Fruit fly (Drosophila melanogaster) whole organism, embryonic: ENCODE results near the gene MED22.
A peak's percentile ranks its signal among the peaks of the same experiment; 100 is the strongest.

Experiments used
- Blimp-1 ChIP-seq: fragments of 200-800 bp; sonication (Bioruptor generic); optimal IDR thresholded peaks from 3 replicates; lab custom pipeline; 2018; ENCODE audit warnings: missing biosample characterization, missing genetic modification characterization, mild to moderate bottlenecking, moderate library complexity, missing genetic modification reagents
- CG11560 ChIP-seq: fragments of 200-800 bp; sonication (Bioruptor generic); IDR thresholded peaks from 3 replicates; pipeline ENCODE4 v1.3.6; 2022; ENCODE audit warnings: missing biosample characterization, missing genetic modification characterization
- CG11723 ChIP-seq: fragments of 200-800 bp; sonication (Bioruptor generic); optimal IDR thresholded peaks from 2 replicates; lab custom pipeline; 2017; ENCODE audit warnings: missing biosample characterization, mild to moderate bottlenecking, missing genetic modification characterization
- CG12155 ChIP-seq: fragments of 200-800 bp; sonication (Bioruptor generic); optimal IDR thresholded peaks from 3 replicates; lab custom pipeline; 2016; ENCODE audit warnings: missing biosample characterization, missing genetic modification characterization
- CG15601 ChIP-seq: fragments of 200-800 bp; sonication (Bioruptor generic); optimal IDR thresholded peaks from 3 replicates; lab custom pipeline; 2019; ENCODE audit warnings: missing biosample characterization, mild to moderate bottlenecking, missing genetic modification characterization, moderate library complexity
- CG1647 ChIP-seq: fragments of 200-800 bp; sonication (Bioruptor generic); optimal IDR thresholded peaks from 3 replicates; lab custom pipeline; 2016; ENCODE audit warnings: missing biosample characterization, missing genetic modification characterization
- CG16779 ChIP-seq: fragments of 200-800 bp; sonication (Bioruptor generic); IDR thresholded peaks from 2 replicates; pipeline ENCODE4 v1.3.6; 2022; ENCODE audit warnings: missing biosample characterization, missing genetic modification characterization
- CG16863 ChIP-seq: fragments of 200-800 bp; sonication (Bioruptor generic); optimal IDR thresholded peaks from 3 replicates; lab custom pipeline; 2016; ENCODE audit warnings: missing biosample characterization, missing genetic modification characterization
- CG17359 ChIP-seq: fragments of 200-800 bp; sonication (Bioruptor generic); optimal IDR thresholded peaks from 3 replicates; lab custom pipeline; 2018; ENCODE audit warnings: missing biosample characterization, mild to moderate bottlenecking, missing genetic modification characterization, moderate library complexity
- CG18262 ChIP-seq: fragments of 200-800 bp; optimal IDR thresholded peaks from 3 replicates; lab custom pipeline; 2019; ENCODE audit warnings: missing biosample characterization, mild to moderate bottlenecking, missing genetic modification characterization, moderate library complexity
- CG1832 ChIP-seq: fragments of 200-800 bp; sonication (Bioruptor generic); optimal IDR thresholded peaks from 2 replicates; lab custom pipeline; 2017; ENCODE audit warnings: missing biosample characterization, mild to moderate bottlenecking, missing genetic modification characterization, inconsistent platforms
- CG30020 ChIP-seq: fragments of 200-800 bp; optimal IDR thresholded peaks from 2 replicates; lab custom pipeline; 2019; ENCODE audit warnings: missing biosample characterization, mild to moderate bottlenecking, missing genetic modification characterization, moderate library complexity
- CG3838 ChIP-seq: fragments of 200-800 bp; sonication (Bioruptor generic); optimal IDR thresholded peaks from 3 replicates; lab custom pipeline; 2016; ENCODE audit warnings: missing biosample characterization, missing genetic modification characterization
- CG4617 ChIP-seq: fragments of 200-800 bp; sonication (Bioruptor generic); optimal IDR thresholded peaks from 3 replicates; lab custom pipeline; 2016; ENCODE audit warnings: missing biosample characterization, missing genetic modification characterization, borderline replicate concordance
- CG4730 ChIP-seq: fragments of 200-800 bp; sonication (Bioruptor generic); IDR thresholded peaks from 2 replicates; pipeline ENCODE4 v1.3.6; 2022; ENCODE audit warnings: missing biosample characterization, missing genetic modification characterization
- CG6765 ChIP-seq: fragments of 200-800 bp; sonication (Bioruptor generic); optimal IDR thresholded peaks from 3 replicates; lab custom pipeline; 2017; ENCODE audit warnings: missing biosample characterization, mild to moderate bottlenecking, missing genetic modification characterization
- CG7987 ChIP-seq: fragments of 200-800 bp; sonication (Bioruptor generic); optimal IDR thresholded peaks from 2 replicates; lab custom pipeline; 2018; ENCODE audit warnings: missing biosample characterization, mild to moderate bottlenecking, missing genetic modification characterization, moderate library complexity
- CG8944 ChIP-seq: fragments of 200-800 bp; sonication (Bioruptor generic); optimal IDR thresholded peaks from 3 replicates; lab custom pipeline; 2016; ENCODE audit warnings: missing biosample characterization, missing genetic modification characterization
- CG9797 ChIP-seq: fragments of 200-800 bp; sonication (Bioruptor generic); optimal IDR thresholded peaks from 3 replicates; lab custom pipeline; 2018; ENCODE audit warnings: missing biosample characterization, mild to moderate bottlenecking, missing genetic modification characterization
- CG9817 ChIP-seq: fragments of 200-800 bp; sonication (Bioruptor generic); optimal IDR thresholded peaks from 2 replicates; lab custom pipeline; 2018; ENCODE audit warnings: missing biosample characterization, mild to moderate bottlenecking, missing genetic modification characterization, moderate library complexity
- Dad ChIP-seq: fragments of 200-800 bp; sonication (Bioruptor generic); optimal IDR thresholded peaks from 3 replicates; lab custom pipeline; 2016; ENCODE audit warnings: missing biosample characterization, missing genetic modification characterization
- Deaf1 ChIP-seq: fragments of 200-800 bp; optimal IDR thresholded peaks from 3 replicates; lab custom pipeline; 2019; ENCODE audit warnings: missing biosample characterization, mild to moderate bottlenecking, missing genetic modification characterization, moderate library complexity
- Dp ChIP-seq: fragments of 200-800 bp; sonication (Bioruptor generic); optimal IDR thresholded peaks from 2 replicates; lab custom pipeline; 2018; ENCODE audit warnings: missing biosample characterization, mild to moderate bottlenecking, missing genetic modification characterization, moderate library complexity
- ERR ChIP-seq: fragments of 200-800 bp; sonication (Bioruptor generic); optimal IDR thresholded peaks from 2 replicates; lab custom pipeline; 2016; ENCODE audit warnings: missing biosample characterization, missing genetic modification characterization
- Hr39 ChIP-seq: fragments of >200 bp; optimal IDR thresholded peaks from 2 replicates; lab custom pipeline; 2017
- Meics ChIP-seq: fragments of 200-800 bp; sonication (Bioruptor generic); optimal IDR thresholded peaks from 2 replicates; lab custom pipeline; 2017; ENCODE audit warnings: missing biosample characterization, mild to moderate bottlenecking, missing genetic modification characterization
- Myb ChIP-seq: fragments of 200-800 bp; sonication (Bioruptor generic); optimal IDR thresholded peaks from 2 replicates; lab custom pipeline; 2016; ENCODE audit warnings: missing biosample characterization, missing genetic modification characterization
- Sox102F ChIP-seq: fragments of 200-800 bp; sonication (Bioruptor generic); optimal IDR thresholded peaks from 2 replicates; lab custom pipeline; 2018; ENCODE audit warnings: missing biosample characterization, mild to moderate bottlenecking, missing genetic modification characterization, moderate library complexity
- ase ChIP-seq: fragments of 200-800 bp; sonication (Bioruptor generic); IDR thresholded peaks from 3 replicates; pipeline ENCODE4 v1.3.6; 2022; ENCODE audit warnings: missing biosample characterization, missing genetic modification characterization
- bbx ChIP-seq: fragments of 200-800 bp; sonication (Bioruptor generic); IDR thresholded peaks from 2 replicates; pipeline ENCODE4 v1.3.6; 2022; ENCODE audit warnings: missing biosample characterization, missing genetic modification characterization; ENCODE audit not compliant: partially characterized antibody
- btn ChIP-seq: fragments of 200-800 bp; sonication (Bioruptor generic); optimal IDR thresholded peaks from 2 replicates; lab custom pipeline; 2016; ENCODE audit warnings: missing biosample characterization, missing genetic modification characterization
- crc ChIP-seq: fragments of 200-800 bp; sonication (Bioruptor generic); optimal IDR thresholded peaks from 2 replicates; lab custom pipeline; 2016; ENCODE audit warnings: missing biosample characterization, missing genetic modification characterization
- crol ChIP-seq: fragments of 200-800 bp; sonication (Bioruptor generic); IDR thresholded peaks from 2 replicates; pipeline ENCODE4 v1.3.6; 2022; ENCODE audit warnings: missing biosample characterization, missing genetic modification characterization
- crp ChIP-seq, 2 experiments: fragments of 200-800 bp; sonication (Bioruptor generic); optimal IDR thresholded peaks; 2 replicates in 1 of 2; 3 replicates in 1 of 2; lab custom pipeline; 2017; ENCODE audit warnings: missing biosample characterization in 2 of 2, missing genetic modification characterization in 2 of 2, mild to moderate bottlenecking in 1 of 2, moderate library complexity in 1 of 2
- ems ChIP-seq: fragments of 200-800 bp; sonication (Bioruptor generic); optimal IDR thresholded peaks from 3 replicates; lab custom pipeline; 2016; ENCODE audit warnings: missing biosample characterization, missing genetic modification characterization
- gcm2 ChIP-seq: fragments of 200-800 bp; sonication (Bioruptor generic); optimal IDR thresholded peaks from 2 replicates; lab custom pipeline; 2016; ENCODE audit warnings: missing biosample characterization, missing genetic modification characterization
- gro ChIP-seq: fragments of 200-800 bp; sonication (Bioruptor generic); optimal IDR thresholded peaks from 2 replicates; lab custom pipeline; 2016; ENCODE audit warnings: missing biosample characterization, missing genetic modification characterization
- gt ChIP-seq: fragments of 200-800 bp; sonication (Bioruptor generic); IDR thresholded peaks from 2 replicates; pipeline ENCODE4 v1.3.6; 2022; ENCODE audit warnings: missing biosample characterization, missing genetic modification characterization
- ind ChIP-seq: fragments of 200-800 bp; sonication (Bioruptor generic); optimal IDR thresholded peaks from 3 replicates; lab custom pipeline; 2016; ENCODE audit warnings: missing biosample characterization, missing genetic modification characterization
- kni ChIP-seq: fragments of 200-800 bp; sonication (Bioruptor generic); optimal IDR thresholded peaks from 3 replicates; lab custom pipeline; 2017; ENCODE audit warnings: mild to moderate bottlenecking, missing biosample characterization, missing genetic modification reagents, missing genetic modification characterization
- nom ChIP-seq: fragments of 200-800 bp; sonication (Bioruptor generic); optimal IDR thresholded peaks from 2 replicates; lab custom pipeline; 2017; ENCODE audit warnings: missing biosample characterization, missing genetic modification characterization, mild to moderate bottlenecking, moderate library complexity, missing genetic modification reagents
- pfk ChIP-seq: fragments of 200-800 bp; sonication (Bioruptor generic); optimal IDR thresholded peaks from 2 replicates; lab custom pipeline; 2018; ENCODE audit warnings: missing biosample characterization, mild to moderate bottlenecking, missing genetic modification characterization, moderate library complexity
- repo ChIP-seq: fragments of 200-800 bp; sonication (Bioruptor generic); optimal IDR thresholded peaks from 2 replicates; lab custom pipeline; 2016; ENCODE audit warnings: missing biosample characterization, missing genetic modification characterization
- run ChIP-seq: fragments of 200-800 bp; sonication (Bioruptor generic); optimal IDR thresholded peaks from 3 replicates; lab custom pipeline; 2018; ENCODE audit warnings: missing biosample characterization, mild to moderate bottlenecking, missing genetic modification characterization
- sd ChIP-seq: fragments of 200-800 bp; sonication (Bioruptor generic); optimal IDR thresholded peaks from 3 replicates; lab custom pipeline; 2018; ENCODE audit warnings: missing biosample characterization, mild to moderate bottlenecking, missing genetic modification characterization, moderate library complexity
- sr ChIP-seq: fragments of 200-800 bp; sonication (Bioruptor generic); IDR thresholded peaks from 3 replicates; pipeline ENCODE4 v1.3.6; 2022; ENCODE audit warnings: missing biosample characterization, missing genetic modification characterization
- tap ChIP-seq: fragments of 200-800 bp; optimal IDR thresholded peaks from 3 replicates; lab custom pipeline; 2019; ENCODE audit warnings: missing biosample characterization, mild to moderate bottlenecking, missing genetic modification characterization, moderate library complexity
- trh ChIP-seq: fragments of 200-800 bp; sonication (Bioruptor generic); optimal IDR thresholded peaks from 2 replicates; lab custom pipeline; 2016; ENCODE audit warnings: missing biosample characterization, missing genetic modification characterization
- ttk ChIP-seq: fragments of 200-800 bp; sonication (Bioruptor generic); IDR thresholded peaks from 2 replicates; pipeline ENCODE4 v2.1.2; 2022; ENCODE audit warnings: missing biosample characterization, missing genetic modification characterization
- wor ChIP-seq: fragments of 200-800 bp; sonication (Bioruptor generic); IDR thresholded peaks from 2 replicates; pipeline ENCODE4 v1.3.6; 2022; ENCODE audit warnings: missing biosample characterization, missing genetic modification characterization
- z ChIP-seq: fragments of 200-800 bp; sonication (Bioruptor generic); IDR thresholded peaks from 3 replicates; pipeline ENCODE4 v1.3.6; 2022; ENCODE audit warnings: missing biosample characterization, missing genetic modification characterization

The MED22 gene

DNA sequence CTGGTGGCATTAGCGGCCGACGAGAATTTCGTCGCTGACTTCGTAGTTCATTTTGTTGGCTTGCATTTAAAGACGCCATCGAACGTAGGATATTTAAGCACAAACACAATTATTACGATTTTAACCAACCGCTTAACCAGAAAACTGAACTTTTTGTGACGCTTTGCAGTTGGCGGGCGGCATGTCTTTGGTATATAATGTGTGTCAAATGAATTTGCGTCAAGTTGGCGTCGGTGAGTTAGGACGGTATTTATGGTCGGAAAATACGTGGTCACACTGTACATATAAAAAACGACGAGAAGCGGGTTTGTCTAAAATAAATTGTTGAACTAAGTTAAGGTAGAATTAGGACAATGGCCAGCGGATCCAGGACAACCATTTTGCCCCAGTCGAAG lies at the start of gene MED22, which contains the start of gene CG43867 (continued):
- no peak for TF ChIP-seq CG30020 (tag; lab: Kevin White, UChicago)
- TF ChIP-seq CG9797, result peak; percentile 62
- no peak for TF ChIP-seq Meics (GFP tag; lab: Kevin White, UChicago)
- TF ChIP-seq Deaf1 (tag; lab: Kevin White, UChicago), result no peak
- no peak for TF ChIP-seq crol (GFP tag; lab: Robert Waterston, UW)
- no peak for TF ChIP-seq gro (GFP tag; lab: Kevin White, UChicago)
- TF ChIP-seq CG11723 (GFP tag; lab: Kevin White, UChicago), result no peak
- no peak for TF ChIP-seq Blimp-1 (GFP tag; lab: Kevin White, UChicago)
- peak; percentile 82 for TF ChIP-seq Myb (GFP tag; lab: Kevin White, UChicago)
- TF ChIP-seq CG15601 (tag; lab: Kevin White, UChicago), result no peak
- no peak for TF ChIP-seq ems (GFP tag; lab: Kevin White, UChicago)
- TF ChIP-seq Hr39 (lab: Kevin White, UChicago), result no peak
- no peak for TF ChIP-seq CG16863 (GFP tag; lab: Kevin White, UChicago)
- no peak for TF ChIP-seq CG1647 (GFP tag; lab: Kevin White, UChicago)
- TF ChIP-seq CG4617, result no peak
- no peak for TF ChIP-seq ase (GFP tag; lab: Robert Waterston, UW)
- no peak for TF ChIP-seq Dad (GFP tag; lab: Kevin White, UChicago)
- TF ChIP-seq run, result no peak
- no peak for TF ChIP-seq pfk (GFP tag; lab: Kevin White, UChicago)
- TF ChIP-seq CG18262 (tag; lab: Kevin White, UChicago), result no peak
- no peak for TF ChIP-seq ttk (GFP tag; lab: Robert Waterston, UW)
- TF ChIP-seq crc (GFP tag; lab: Kevin White, UChicago), result no peak
- TF ChIP-seq Dp (GFP tag; lab: Kevin White, UChicago), result peak; percentile 59
- no peak for TF ChIP-seq trh (GFP tag; lab: Kevin White, UChicago)
- no peak for TF ChIP-seq gcm2 (GFP tag; lab: Kevin White, UChicago)
- no peak for TF ChIP-seq btn (GFP tag; lab: Kevin White, UChicago)
- TF ChIP-seq CG6765 (GFP tag; lab: Kevin White, UChicago), result no peak

DNA sequence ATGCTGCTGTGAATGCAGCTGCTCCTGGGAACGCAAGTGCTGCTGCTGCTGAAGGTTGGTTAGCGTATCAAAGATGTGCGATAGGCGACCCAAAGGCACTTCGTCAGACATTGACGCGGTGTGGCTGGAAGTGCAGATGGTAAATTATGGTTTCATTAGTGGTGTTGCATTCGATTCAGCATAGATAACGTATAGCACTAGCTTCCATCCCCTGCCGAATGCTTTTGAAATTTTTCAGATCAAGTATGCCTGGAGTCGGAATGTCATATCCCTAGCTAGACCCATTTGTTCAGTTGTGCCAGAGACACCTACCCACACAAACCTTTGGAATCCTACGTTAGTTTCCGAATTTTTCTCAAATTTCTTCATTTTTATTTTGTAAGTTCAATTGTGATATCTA lies 33.8 kb upstream of the MED22 start, which contains the start of gene CG11663:
CG11663 (plus strand) TSS at position 301 of the 400 bp plus-strand sequence.
- TF ChIP-seq CG7987, result no peak
- no peak for TF ChIP-seq crp (GFP tag; optimal IDR thresholded peaks at IDR 0.05; lab: Kevin White, UChicago)
- TF ChIP-seq CG1832 (GFP tag; lab: Kevin White, UChicago), result no peak
- TF ChIP-seq CG9817 (tag; lab: Kevin White, UChicago), result no peak
- TF ChIP-seq CG16779 (GFP tag; lab: Robert Waterston, UW), result no peak
- no peak for TF ChIP-seq CG8944 (GFP tag; lab: Kevin White, UChicago)
- TF ChIP-seq wor (GFP tag; lab: Robert Waterston, UW), result no peak
- no peak for TF ChIP-seq bbx (GFP tag; lab: Robert Waterston, UW)
- TF ChIP-seq gt (GFP tag; lab: Robert Waterston, UW), result no peak
- no peak for TF ChIP-seq CG4730 (GFP tag; lab: Robert Waterston, UW)
- no peak for TF ChIP-seq tap

- peak; percentile 2 for TF ChIP-seq sd (tag; lab: Kevin White, UChicago)
- no peak for TF ChIP-seq CG17359
- peak; percentile 63; the same call in 1 of the 2 replicates for TF ChIP-seq crol (GFP tag; lab: Robert Waterston, UW)
- TF ChIP-seq CG3838 (GFP tag; lab: Kevin White, UChicago), result no peak
- no peak for TF ChIP-seq ind
- TF ChIP-seq repo (GFP tag; lab: Kevin White, UChicago), result no peak
- TF ChIP-seq kni, result peak; percentile 64
- TF ChIP-seq nom (GFP tag; lab: Kevin White, UChicago), result peak; percentile 20
- TF ChIP-seq z (GFP tag; lab: Robert Waterston, UW), result peak; percentile 79
- TF ChIP-seq Sox102F, result no peak
- TF ChIP-seq ERR (GFP tag; lab: Kevin White, UChicago), result no peak
- TF ChIP-seq wor (GFP tag; lab: Robert Waterston, UW), result no peak
- no peak for TF ChIP-seq sr (GFP tag; lab: Robert Waterston, UW)
- TF ChIP-seq CG11560 (tag; lab: Robert Waterston, UW), result no peak
- TF ChIP-seq CG12155 (GFP tag; lab: Kevin White, UChicago), result no peak
Observed at dm6 chrX:898367-898766, 29.6 kb upstream of the MED22 start.
